Fruit fly (Drosophila melanogaster) whole organism, embryonic: Measurements from ENCODE around the gene ida.

ENCODE experiments used
- Atf6 ChIP-seq: fragments of 200-800 bp; sonication (Bioruptor generic); IDR thresholded peaks from 2 replicates; pipeline ENCODE4 v1.3.6; 2022; ENCODE audit warnings: missing biosample characterization, missing genetic modification characterization
- CG10543 ChIP-seq: fragments of 200-800 bp; sonication (Bioruptor generic); optimal IDR thresholded peaks from 3 replicates; lab custom pipeline; 2017; ENCODE audit warnings: missing biosample characterization, mild to moderate bottlenecking, missing genetic modification characterization, moderate library complexity
- CG10959 ChIP-seq: fragments of 200-800 bp; sonication (Bioruptor generic); IDR thresholded peaks from 2 replicates; pipeline ENCODE4 v1.3.6; 2022; ENCODE audit warnings: missing biosample characterization, missing genetic modification characterization
- CG11695 ChIP-seq: fragments of 200-800 bp; sonication (Bioruptor generic); IDR thresholded peaks from 3 replicates; pipeline ENCODE4 v1.3.6; 2022; ENCODE audit warnings: missing biosample characterization, missing genetic modification characterization
- CG13424 ChIP-seq: fragments of 200-800 bp; sonication (Bioruptor generic); optimal IDR thresholded peaks from 2 replicates; lab custom pipeline; 2019; ENCODE audit warnings: missing biosample characterization, mild to moderate bottlenecking, missing genetic modification characterization, moderate library complexity
- CG14710 ChIP-seq: fragments of 200-800 bp; sonication (Bioruptor generic); optimal IDR thresholded peaks from 3 replicates; lab custom pipeline; 2019; ENCODE audit warnings: missing biosample characterization, mild to moderate bottlenecking, missing genetic modification characterization, moderate library complexity
- CG15514 ChIP-seq: fragments of 200-800 bp; sonication (Bioruptor generic); optimal IDR thresholded peaks from 3 replicates; lab custom pipeline; 2017; ENCODE audit warnings: missing biosample characterization, missing genetic modification characterization, mild to moderate bottlenecking, moderate library complexity, missing genetic modification reagents
- CG17359 ChIP-seq: fragments of 200-800 bp; sonication (Bioruptor generic); optimal IDR thresholded peaks from 3 replicates; lab custom pipeline; 2018; ENCODE audit warnings: missing biosample characterization, mild to moderate bottlenecking, missing genetic modification characterization, moderate library complexity
- CG17568 ChIP-seq: fragments of 200-800 bp; sonication (Bioruptor generic); optimal IDR thresholded peaks from 2 replicates; lab custom pipeline; 2018; ENCODE audit warnings: missing biosample characterization, mild to moderate bottlenecking, missing genetic modification characterization, moderate library complexity
- CG31388 ChIP-seq: fragments of 200-800 bp; sonication (Bioruptor generic); optimal IDR thresholded peaks from 2 replicates; lab custom pipeline; 2016; ENCODE audit warnings: missing biosample characterization, missing genetic modification characterization
- CG31441 ChIP-seq: fragments of 200-800 bp; sonication (Bioruptor generic); IDR thresholded peaks from 2 replicates; pipeline ENCODE4 v1.3.6; 2022; ENCODE audit warnings: missing biosample characterization, missing genetic modification characterization
- CG5245 ChIP-seq: fragments of 200-800 bp; sonication (Bioruptor generic); optimal IDR thresholded peaks from 3 replicates; lab custom pipeline; 2016; ENCODE audit warnings: missing biosample characterization, missing genetic modification characterization
- CG7271 ChIP-seq: fragments of 200-800 bp; sonication (Bioruptor generic); optimal IDR thresholded peaks from 2 replicates; lab custom pipeline; 2018; ENCODE audit warnings: missing biosample characterization, mild to moderate bottlenecking, missing genetic modification characterization, moderate library complexity
- CG7556 ChIP-seq: fragments of 200-800 bp; sonication (Bioruptor generic); optimal IDR thresholded peaks from 2 replicates; lab custom pipeline; 2017; ENCODE audit warnings: missing biosample characterization, mild to moderate bottlenecking, missing genetic modification characterization
- CG7745 ChIP-seq: fragments of 200-800 bp; sonication (Bioruptor generic); optimal IDR thresholded peaks from 2 replicates; lab custom pipeline; 2018; ENCODE audit warnings: missing biosample characterization, mild to moderate bottlenecking, missing genetic modification characterization, moderate library complexity
- CG8281 ChIP-seq: fragments of 200-800 bp; sonication (Bioruptor generic); optimal IDR thresholded peaks from 2 replicates; lab custom pipeline; 2018; ENCODE audit warnings: missing biosample characterization, mild to moderate bottlenecking, missing genetic modification characterization, moderate library complexity
- D19B ChIP-seq: fragments of 200-800 bp; sonication (Bioruptor generic); optimal IDR thresholded peaks from 2 replicates; lab custom pipeline; 2017; ENCODE audit warnings: missing biosample characterization, mild to moderate bottlenecking, missing genetic modification characterization
- Doc2 ChIP-seq: fragments of 200-800 bp; sonication (Bioruptor generic); IDR thresholded peaks from 2 replicates; pipeline ENCODE4 v1.3.6; 2022; ENCODE audit warnings: missing biosample characterization, missing genetic modification characterization
- Gsc ChIP-seq: fragments of 200-800 bp; sonication (Bioruptor generic); IDR thresholded peaks from 2 replicates; pipeline ENCODE4 v1.3.6; 2022; ENCODE audit warnings: missing biosample characterization, missing genetic modification characterization
- Neu2 ChIP-seq: fragments of 200-800 bp; sonication (Bioruptor generic); optimal IDR thresholded peaks from 3 replicates; lab custom pipeline; 2016; ENCODE audit warnings: missing biosample characterization, missing genetic modification characterization, borderline replicate concordance
- Nf-YA ChIP-seq: fragments of 200-800 bp; sonication (Bioruptor generic); IDR thresholded peaks from 2 replicates; pipeline ENCODE4 v1.3.6; 2022; ENCODE audit warnings: missing biosample characterization, missing genetic modification characterization
- ab ChIP-seq: fragments of 200-800 bp; sonication (Bioruptor generic); optimal IDR thresholded peaks from 2 replicates; lab custom pipeline; 2016; ENCODE audit warnings: missing biosample characterization, missing genetic modification characterization
- aop ChIP-seq: fragments of 200-800 bp; sonication (Bioruptor generic); IDR thresholded peaks from 2 replicates; pipeline ENCODE4 v1.3.6; 2022; ENCODE audit warnings: missing biosample characterization, missing genetic modification characterization
- ato ChIP-seq: fragments of 200-800 bp; sonication (Bioruptor generic); IDR thresholded peaks from 2 replicates; pipeline ENCODE4 v1.3.6; 2022; ENCODE audit warnings: missing biosample characterization, missing genetic modification characterization; ENCODE audit not compliant: partially characterized antibody
- az2 ChIP-seq: fragments of 200-800 bp; sonication (Bioruptor generic); optimal IDR thresholded peaks from 3 replicates; lab custom pipeline; 2016; ENCODE audit warnings: missing biosample characterization, missing genetic modification characterization
- cg ChIP-seq: fragments of 200-800 bp; sonication (Bioruptor generic); optimal IDR thresholded peaks from 3 replicates; lab custom pipeline; 2019; ENCODE audit warnings: missing biosample characterization, mild to moderate bottlenecking, missing genetic modification characterization, moderate library complexity
- corto ChIP-seq: fragments of 200-800 bp; sonication (Bioruptor generic); optimal IDR thresholded peaks from 2 replicates; lab custom pipeline; 2016; ENCODE audit warnings: missing biosample characterization, mild to moderate bottlenecking, missing genetic modification characterization, moderate library complexity
- crp ChIP-seq, 2 experiments: fragments of 200-800 bp; sonication (Bioruptor generic); optimal IDR thresholded peaks; 2 replicates in 1 of 2; 3 replicates in 1 of 2; lab custom pipeline; 2017; ENCODE audit warnings: missing biosample characterization in 2 of 2, missing genetic modification characterization in 2 of 2, mild to moderate bottlenecking in 1 of 2, moderate library complexity in 1 of 2
- da ChIP-seq: fragments of 200-800 bp; sonication (Bioruptor generic); optimal IDR thresholded peaks from 2 replicates; lab custom pipeline; 2016; ENCODE audit warnings: missing biosample characterization, missing genetic modification characterization
- dmrt11E ChIP-seq: fragments of 200-800 bp; sonication (Bioruptor generic); optimal IDR thresholded peaks from 3 replicates; lab custom pipeline; 2018; ENCODE audit warnings: missing biosample characterization, mild to moderate bottlenecking, missing genetic modification characterization, moderate library complexity
- esg ChIP-seq: fragments of 200-800 bp; sonication (Bioruptor generic); conservative IDR thresholded peaks from 2 replicates; pipeline ENCODE4 v1.3.6; 2022; ENCODE audit warnings: missing biosample characterization, missing genetic modification characterization
- ewg ChIP-seq: fragments of 200-800 bp; sonication (Bioruptor generic); optimal IDR thresholded peaks from 3 replicates; lab custom pipeline; 2017; ENCODE audit warnings: mild to moderate bottlenecking, missing biosample characterization, missing genetic modification reagents, missing genetic modification characterization
- fu2 ChIP-seq: fragments of 200-800 bp; sonication (Bioruptor generic); optimal IDR thresholded peaks from 2 replicates; lab custom pipeline; 2016; ENCODE audit warnings: missing biosample characterization, missing genetic modification characterization
- jing ChIP-seq: fragments of 200-800 bp; sonication (Bioruptor generic); optimal IDR thresholded peaks from 2 replicates; lab custom pipeline; 2018; ENCODE audit warnings: missing biosample characterization, mild to moderate bottlenecking, missing genetic modification characterization
- jumu ChIP-seq: fragments of 200-800 bp; sonication (Bioruptor generic); optimal IDR thresholded peaks from 3 replicates; lab custom pipeline; 2016; ENCODE audit warnings: missing biosample characterization, missing genetic modification characterization
- kni ChIP-seq: fragments of 200-800 bp; sonication (Bioruptor generic); optimal IDR thresholded peaks from 3 replicates; lab custom pipeline; 2017; ENCODE audit warnings: mild to moderate bottlenecking, missing biosample characterization, missing genetic modification reagents, missing genetic modification characterization
- lmd ChIP-seq: fragments of 200-800 bp; sonication (Bioruptor generic); IDR thresholded peaks from 2 replicates; pipeline ENCODE4 v1.3.6; 2022; ENCODE audit warnings: missing biosample characterization, missing genetic modification characterization
- mld ChIP-seq: fragments of 200-800 bp; sonication (Bioruptor generic); IDR thresholded peaks from 3 replicates; pipeline ENCODE4 v1.3.6; 2022; ENCODE audit warnings: missing biosample characterization, missing genetic modification characterization; ENCODE audit not compliant: partially characterized antibody
- nerfin-2 ChIP-seq: fragments of 200-800 bp; sonication (Bioruptor generic); IDR thresholded peaks from 2 replicates; pipeline ENCODE4 v1.3.6; 2022; ENCODE audit warnings: missing biosample characterization, missing genetic modification characterization; ENCODE audit not compliant: partially characterized antibody
- nmo ChIP-seq: fragments of 200-800 bp; sonication (Bioruptor generic); optimal IDR thresholded peaks from 2 replicates; lab custom pipeline; 2018; ENCODE audit warnings: missing biosample characterization, mild to moderate bottlenecking, missing genetic modification characterization, moderate library complexity
- nom ChIP-seq: fragments of 200-800 bp; sonication (Bioruptor generic); optimal IDR thresholded peaks from 2 replicates; lab custom pipeline; 2017; ENCODE audit warnings: missing biosample characterization, missing genetic modification characterization, mild to moderate bottlenecking, moderate library complexity, missing genetic modification reagents
- pb ChIP-seq: fragments of 200-800 bp; sonication (Bioruptor generic); optimal IDR thresholded peaks from 3 replicates; lab custom pipeline; 2016; ENCODE audit warnings: missing biosample characterization, missing genetic modification characterization
- phol ChIP-seq: fragments of 200-800 bp; sonication (Bioruptor generic); optimal IDR thresholded peaks from 3 replicates; lab custom pipeline; 2018; ENCODE audit warnings: missing biosample characterization, mild to moderate bottlenecking, missing genetic modification characterization, moderate library complexity
- rib ChIP-seq: fragments of 200-800 bp; sonication (Bioruptor generic); IDR thresholded peaks from 2 replicates; pipeline ENCODE4 v1.3.6; 2022; ENCODE audit warnings: missing biosample characterization, missing genetic modification characterization
- sc ChIP-seq, 3 experiments: fragments of >200 bp in 2 of 3; fragments of 200-800 bp in 1 of 3; sonication (Bioruptor generic) in 1 of 3; optimal IDR thresholded peaks; 2 replicates in 2 of 3; 3 replicates in 1 of 3; lab custom pipeline; 2017; ENCODE audit warnings: mild to moderate bottlenecking in 1 of 3, missing biosample characterization in 1 of 3, missing genetic modification characterization in 1 of 3, missing genetic modification reagents in 1 of 3
- sens ChIP-seq: fragments of 200-800 bp; sonication (Bioruptor generic); peaks from one replicate; lab custom pipeline; 2016; ENCODE audit warnings: missing biosample characterization, missing genetic modification characterization
- sens-2 ChIP-seq: fragments of 200-800 bp; sonication (Bioruptor generic); IDR thresholded peaks from 2 replicates; pipeline ENCODE4 v1.3.6; 2022; ENCODE audit warnings: missing biosample characterization, missing genetic modification characterization
- tx ChIP-seq: fragments of 200-800 bp; sonication (Bioruptor generic); optimal IDR thresholded peaks from 2 replicates; lab custom pipeline; 2016; ENCODE audit warnings: missing biosample characterization, missing genetic modification characterization
- wor ChIP-seq: fragments of 200-800 bp; sonication (Bioruptor generic); IDR thresholded peaks from 2 replicates; pipeline ENCODE4 v1.3.6; 2022; ENCODE audit warnings: missing biosample characterization, missing genetic modification characterization
- zfh1 ChIP-seq: fragments of 200-800 bp; sonication (Bioruptor generic); IDR thresholded peaks from 3 replicates; pipeline ENCODE4 v1.3.6; 2022; ENCODE audit warnings: missing biosample characterization, missing genetic modification characterization

The ida gene

dm6 chr3L:3868014-3868413 lies 37.1 kb upstream of the ida start (continued):
- TF ChIP-seq Doc2 (no peak), CG7556 (GFP tag; lab: Kevin White, UChicago) (no peak), CG13424 (tag; lab: Kevin White, UChicago) (no peak), lmd (GFP tag; lab: Robert Waterston, UW) (peak; percentile 32; the same call in 1 of the 2 replicates), CG31441 (GFP tag; lab: Robert Waterston, UW) (0 out of 2 replicates have a peak, but pooled peaks have one; percentile 18), fu2 (GFP tag; lab: Kevin White, UChicago) (no peak), nom (GFP tag; lab: Kevin White, UChicago) (no peak), ab (GFP tag; lab: Kevin White, UChicago) (no peak), az2 (no peak), CG15514 (GFP tag; lab: Kevin White, UChicago) (no peak), Atf6 (no peak), Neu2 (GFP tag; lab: Kevin White, UChicago) (no peak), da (GFP tag; lab: Kevin White, UChicago) (no peak), mld (no peak), rib (GFP tag; lab: Robert Waterston, UW) (no peak), D19B (GFP tag; lab: Kevin White, UChicago) (no peak), sens (peak; percentile 57), jumu (GFP tag; lab: Kevin White, UChicago) (peak; percentile 23), corto (GFP tag; lab: Kevin White, UChicago) (peak; percentile 15), CG10959 (GFP tag; lab: Robert Waterston, UW) (no peak), CG8281 (tag; lab: Kevin White, UChicago) (no peak), sc (optimal IDR thresholded peaks at IDR 0.05; lab: Kevin White, UChicago) (no peak), sc (GFP tag; optimal IDR thresholded peaks at IDR 0.05; lab: Kevin White, UChicago) (no peak), esg (no peak), nmo (GFP tag; lab: Kevin White, UChicago) (peak; percentile 35), crp (GFP tag; optimal IDR thresholded peaks at IDR 0.05; lab: Kevin White, UChicago) (no peak), sens-2 (GFP tag; lab: Robert Waterston, UW) (no peak), nerfin-2 (no peak), CG7745 (tag; lab: Kevin White, UChicago) (no peak), kni (GFP tag; lab: Kevin White, UChicago) (no peak), ewg (no peak), Nf-YA (no peak), CG5245 (GFP tag; lab: Kevin White, UChicago) (no peak), CG31388 (GFP tag; lab: Kevin White, UChicago) (no peak), phol (tag; lab: Kevin White, UChicago) (peak; percentile 8), pb (no peak), CG17568 (GFP tag; lab: Kevin White, UChicago) (no peak), CG10543 (GFP tag; lab: Kevin White, UChicago) (no peak), CG14710 (tag; lab: Kevin White, UChicago) (peak; percentile 3), ato (GFP tag; lab: Robert Waterston, UW) (no peak), dmrt11E (tag; lab: Kevin White, UChicago) (peak; percentile 72), tx (GFP tag; lab: Kevin White, UChicago) (no peak), CG11695 (GFP tag; lab: Robert Waterston, UW) (0 out of 3 replicates have a peak, but pooled peaks have one; percentile 23), CG7271 (no peak), CG17359 (tag; lab: Kevin White, UChicago) (peak; percentile 1), zfh1 (peak; percentile 56; the same call in 2 of the 3 replicates), cg (GFP tag; lab: Kevin White, UChicago) (no peak), jing (GFP tag; lab: Kevin White, UChicago) (no peak), wor (GFP tag; lab: Robert Waterston, UW) (no peak), Gsc (no peak), aop (no peak)
